Fruit fly (Drosophila melanogaster) whole organism, embryonic: ENCODE data around the gene CG5509.

Source experiments
- Asciz ChIP-seq: fragments of 200-800 bp; sonication (Bioruptor generic); optimal IDR thresholded peaks from 2 replicates; lab custom pipeline; 2017; ENCODE audit warnings: missing biosample characterization, mild to moderate bottlenecking, missing genetic modification characterization, missing genetic modification reagents
- CG1024 ChIP-seq: fragments of 200-800 bp; sonication (Bioruptor generic); IDR thresholded peaks from 2 replicates; pipeline ENCODE4 v1.3.6; 2022; ENCODE audit warnings: missing biosample characterization, missing genetic modification characterization
- CG10267 ChIP-seq: fragments of 200-800 bp; sonication (Bioruptor generic); optimal IDR thresholded peaks from 2 replicates; lab custom pipeline; 2018; ENCODE audit warnings: missing biosample characterization, mild to moderate bottlenecking, missing genetic modification characterization, moderate library complexity
- CG11560 ChIP-seq: fragments of 200-800 bp; sonication (Bioruptor generic); IDR thresholded peaks from 3 replicates; pipeline ENCODE4 v1.3.6; 2022; ENCODE audit warnings: missing biosample characterization, missing genetic modification characterization
- CG12659 ChIP-seq: fragments of 200-800 bp; sonication (Bioruptor generic); optimal IDR thresholded peaks from 3 replicates; lab custom pipeline; 2017; ENCODE audit warnings: mild to moderate bottlenecking, missing biosample characterization, missing genetic modification reagents, missing genetic modification characterization
- CG12942 ChIP-seq: fragments of 200-800 bp; sonication (Bioruptor generic); optimal IDR thresholded peaks from 3 replicates; lab custom pipeline; 2016; ENCODE audit warnings: missing biosample characterization, missing genetic modification characterization
- CG13123 ChIP-seq: fragments of 200-800 bp; sonication (Bioruptor generic); optimal IDR thresholded peaks from 2 replicates; lab custom pipeline; 2016; ENCODE audit warnings: missing biosample characterization, missing genetic modification characterization
- CG14860 ChIP-seq: fragments of 200-800 bp; sonication (Bioruptor generic); IDR thresholded peaks from 3 replicates; pipeline ENCODE4 v1.3.6; 2022; ENCODE audit warnings: missing biosample characterization, missing genetic modification characterization; ENCODE audit not compliant: partially characterized antibody
- CG16779 ChIP-seq: fragments of 200-800 bp; sonication (Bioruptor generic); IDR thresholded peaks from 2 replicates; pipeline ENCODE4 v1.3.6; 2022; ENCODE audit warnings: missing biosample characterization, missing genetic modification characterization
- CG17361 ChIP-seq: fragments of 200-800 bp; sonication (Bioruptor generic); IDR thresholded peaks from 3 replicates; pipeline ENCODE4 v1.3.6; 2022; ENCODE audit warnings: missing biosample characterization, missing genetic modification characterization
- CG17385 ChIP-seq: fragments of 200-800 bp; sonication (Bioruptor generic); optimal IDR thresholded peaks from 3 replicates; lab custom pipeline; 2018; ENCODE audit warnings: missing biosample characterization, mild to moderate bottlenecking, missing genetic modification characterization
- CG18011 ChIP-seq: fragments of 200-800 bp; sonication (Bioruptor generic); optimal IDR thresholded peaks from 2 replicates; lab custom pipeline; 2017; ENCODE audit warnings: missing biosample characterization, missing genetic modification characterization, mild to moderate bottlenecking, moderate library complexity, missing genotype
- CG18262 ChIP-seq: fragments of 200-800 bp; optimal IDR thresholded peaks from 3 replicates; lab custom pipeline; 2019; ENCODE audit warnings: missing biosample characterization, mild to moderate bottlenecking, missing genetic modification characterization, moderate library complexity
- CG2678 ChIP-seq: fragments of 200-800 bp; sonication (Bioruptor generic); optimal IDR thresholded peaks from 3 replicates; lab custom pipeline; 2019; ENCODE audit warnings: missing biosample characterization, mild to moderate bottlenecking, missing genetic modification characterization, moderate library complexity
- CG31224 ChIP-seq: fragments of 200-800 bp; sonication (Bioruptor generic); IDR thresholded peaks from 2 replicates; pipeline ENCODE4 v1.3.6; 2022; ENCODE audit warnings: missing biosample characterization, missing genetic modification characterization
- CG34422 ChIP-seq: fragments of 200-800 bp; sonication (Bioruptor generic); IDR thresholded peaks from 3 replicates; pipeline ENCODE4 v1.3.6; 2022; ENCODE audit warnings: missing biosample characterization, missing genetic modification characterization
- CG42726 ChIP-seq: fragments of 200-800 bp; sonication (Bioruptor generic); IDR thresholded peaks from 2 replicates; pipeline ENCODE4 v1.3.6; 2022; ENCODE audit warnings: missing biosample characterization, missing genetic modification characterization; ENCODE audit not compliant: partially characterized antibody
- CG4424 ChIP-seq: fragments of 200-800 bp; sonication (Bioruptor generic); optimal IDR thresholded peaks from 3 replicates; lab custom pipeline; 2016; ENCODE audit warnings: missing biosample characterization, missing genetic modification characterization
- CG6689 ChIP-seq: fragments of 200-800 bp; sonication (Bioruptor generic); IDR thresholded peaks from 2 replicates; pipeline ENCODE4 v1.3.6; 2022; ENCODE audit warnings: missing biosample characterization, missing genetic modification characterization
- CG7839 ChIP-seq: fragments of 200-800 bp; sonication (Bioruptor generic); optimal IDR thresholded peaks from 3 replicates; lab custom pipeline; 2018; ENCODE audit warnings: missing biosample characterization, mild to moderate bottlenecking, missing genetic modification characterization, moderate library complexity
- CG8290 ChIP-seq, 3 experiments: fragments of 200-800 bp; sonication (Bioruptor generic); optimal IDR thresholded peaks; 2 replicates each; lab custom pipeline; 2016 to 2019; ENCODE audit warnings: missing biosample characterization in 3 of 3, missing genetic modification characterization in 3 of 3, mild to moderate bottlenecking in 2 of 3, moderate library complexity in 1 of 3
- CG8765 ChIP-seq: fragments of 200-800 bp; sonication (Bioruptor generic); IDR thresholded peaks from 2 replicates; pipeline ENCODE4 v1.3.6; 2022; ENCODE audit warnings: missing biosample characterization, missing genetic modification characterization
- CG9797 ChIP-seq: fragments of 200-800 bp; sonication (Bioruptor generic); optimal IDR thresholded peaks from 3 replicates; lab custom pipeline; 2018; ENCODE audit warnings: missing biosample characterization, mild to moderate bottlenecking, missing genetic modification characterization
- CG9932 ChIP-seq: fragments of 200-800 bp; sonication (Bioruptor generic); IDR thresholded peaks from 2 replicates; pipeline ENCODE4 v1.3.6; 2022; ENCODE audit warnings: missing biosample characterization, missing genetic modification characterization
- Dref ChIP-seq: fragments of 200-800 bp; sonication (Bioruptor generic); IDR thresholded peaks from 2 replicates; pipeline ENCODE4 v1.3.6; 2022; ENCODE audit warnings: missing biosample characterization, missing genetic modification characterization
- E2f1 ChIP-seq: fragments of 200-800 bp; sonication (Bioruptor generic); IDR thresholded peaks from 2 replicates; pipeline ENCODE4 v1.3.6; 2022; ENCODE audit warnings: missing biosample characterization, missing genetic modification characterization
- E2f2 ChIP-seq: fragments of 200-800 bp; sonication (Bioruptor generic); IDR thresholded peaks from 2 replicates; pipeline ENCODE4 v1.3.6; 2022; ENCODE audit warnings: missing biosample characterization, missing genetic modification characterization
- Ets65A ChIP-seq: fragments of 200-800 bp; sonication (Bioruptor generic); peaks from one replicate; lab custom pipeline; 2016; ENCODE audit warnings: missing biosample characterization, missing genetic modification characterization
- Gug ChIP-seq: fragments of 200-800 bp; sonication (Bioruptor generic); IDR thresholded peaks from 4 replicates; pipeline ENCODE4 v1.3.6; 2022; ENCODE audit warnings: missing biosample characterization, missing genetic modification characterization
- H2.0 ChIP-seq: fragments of 200-800 bp; sonication (Bioruptor generic); IDR thresholded peaks from 2 replicates; pipeline ENCODE4 v1.3.6; 2022; ENCODE audit warnings: missing biosample characterization, missing genetic modification characterization
- Hsf ChIP-seq: fragments of 200-800 bp; sonication (Bioruptor generic); optimal IDR thresholded peaks from 3 replicates; lab custom pipeline; 2016; ENCODE audit warnings: missing biosample characterization, missing genetic modification characterization
- Lim3 ChIP-seq: fragments of 200-800 bp; sonication (Bioruptor generic); IDR thresholded peaks from 2 replicates; pipeline ENCODE4 v1.3.6; 2022; ENCODE audit warnings: missing biosample characterization, missing genetic modification characterization
- PHDP ChIP-seq: fragments of 200-800 bp; sonication (Bioruptor generic); optimal IDR thresholded peaks from 3 replicates; lab custom pipeline; 2018; ENCODE audit warnings: missing biosample characterization, mild to moderate bottlenecking, missing genetic modification characterization, moderate library complexity
- Side ChIP-seq: fragments of 200-800 bp; sonication (Bioruptor generic); optimal IDR thresholded peaks from 2 replicates; lab custom pipeline; 2016; ENCODE audit warnings: missing biosample characterization, missing genetic modification characterization
- Xbp1 ChIP-seq: fragments of 200-800 bp; sonication (Bioruptor generic); optimal IDR thresholded peaks from 3 replicates; lab custom pipeline; 2016; ENCODE audit warnings: missing biosample characterization, mild to moderate bottlenecking, missing genetic modification characterization
- ato ChIP-seq: fragments of 200-800 bp; sonication (Bioruptor generic); IDR thresholded peaks from 2 replicates; pipeline ENCODE4 v1.3.6; 2022; ENCODE audit warnings: missing biosample characterization, missing genetic modification characterization; ENCODE audit not compliant: partially characterized antibody
- esg ChIP-seq: fragments of 200-800 bp; sonication (Bioruptor generic); conservative IDR thresholded peaks from 2 replicates; pipeline ENCODE4 v1.3.6; 2022; ENCODE audit warnings: missing biosample characterization, missing genetic modification characterization
- ewg ChIP-seq: fragments of 200-800 bp; sonication (Bioruptor generic); optimal IDR thresholded peaks from 3 replicates; lab custom pipeline; 2017; ENCODE audit warnings: mild to moderate bottlenecking, missing biosample characterization, missing genetic modification reagents, missing genetic modification characterization
- fu2 ChIP-seq: fragments of 200-800 bp; sonication (Bioruptor generic); optimal IDR thresholded peaks from 2 replicates; lab custom pipeline; 2016; ENCODE audit warnings: missing biosample characterization, missing genetic modification characterization
- ham ChIP-seq: fragments of 200-800 bp; sonication (Bioruptor generic); IDR thresholded peaks from 2 replicates; pipeline ENCODE4 v1.3.6; 2022; ENCODE audit warnings: missing biosample characterization, missing genetic modification characterization
- hbn ChIP-seq: fragments of 200-800 bp; sonication (Bioruptor generic); IDR thresholded peaks from 2 replicates; pipeline ENCODE4 v1.3.6; 2022; ENCODE audit warnings: missing biosample characterization, missing genetic modification characterization; ENCODE audit not compliant: partially characterized antibody
- onecut ChIP-seq: fragments of 200-800 bp; sonication (Bioruptor generic); IDR thresholded peaks from 2 replicates; pipeline ENCODE4 v1.3.6; 2022; ENCODE audit warnings: missing biosample characterization, missing genetic modification characterization
- otp ChIP-seq: fragments of 200-800 bp; sonication (Bioruptor generic); IDR thresholded peaks from 3 replicates; pipeline ENCODE4, ENCODE4 v1.3.6; 2022; ENCODE audit warnings: missing biosample characterization, missing genetic modification characterization
- sd ChIP-seq: fragments of 200-800 bp; sonication (Bioruptor generic); optimal IDR thresholded peaks from 3 replicates; lab custom pipeline; 2018; ENCODE audit warnings: missing biosample characterization, mild to moderate bottlenecking, missing genetic modification characterization, moderate library complexity
- shn ChIP-seq: fragments of 200-800 bp; sonication (Bioruptor generic); optimal IDR thresholded peaks from 3 replicates; lab custom pipeline; 2016; ENCODE audit warnings: missing biosample characterization, missing genetic modification characterization
- so ChIP-seq: fragments of 200-800 bp; sonication (Bioruptor generic); IDR thresholded peaks from 3 replicates; pipeline ENCODE4 v1.3.6; 2022; ENCODE audit warnings: missing biosample characterization, missing genetic modification characterization
- ssp ChIP-seq: fragments of 200-800 bp; sonication (Bioruptor generic); IDR thresholded peaks from 2 replicates; pipeline ENCODE4 v1.3.6; 2022; ENCODE audit warnings: missing biosample characterization, missing genetic modification characterization
- stwl ChIP-seq: fragments of 200-800 bp; sonication (Bioruptor generic); optimal IDR thresholded peaks from 3 replicates; lab custom pipeline; 2018; ENCODE audit warnings: missing biosample characterization, mild to moderate bottlenecking, missing genetic modification characterization, moderate library complexity
- tio ChIP-seq: fragments of 200-800 bp; sonication (Bioruptor generic); optimal IDR thresholded peaks from 2 replicates; lab custom pipeline; 2017; ENCODE audit warnings: missing biosample characterization, missing genetic modification characterization, inconsistent platforms
- tll ChIP-seq, 2 experiments: fragments of 200-800 bp in 1 of 2; fragments of >200 bp in 1 of 2; sonication (Bioruptor generic) in 1 of 2; optimal IDR thresholded peaks; 2 replicates each; lab custom pipeline; 2017 to 2019; ENCODE audit warnings: missing biosample characterization in 2 of 2, missing genetic modification characterization in 2 of 2, mild to moderate bottlenecking in 1 of 2, moderate library complexity in 1 of 2

Gene CG5509

dm6 chr3R:12422379-12422975, 29.8 kb upstream of the CG5509 start, which contains the start of the genes Scgbeta and CG17202 (continued):
- TF ChIP-seq hbn (GFP tag; lab: Robert Waterston, UW), result no peak
- TF ChIP-seq CG17385 (GFP tag; lab: Kevin White, UChicago), result no peak
- TF ChIP-seq E2f1 (GFP tag; lab: Robert Waterston, UW), result no peak
- no peak for TF ChIP-seq Asciz (GFP tag; lab: Kevin White, UChicago)
- no peak for TF ChIP-seq tio (GFP tag; lab: Kevin White, UChicago)
- no peak for TF ChIP-seq CG13123 (GFP tag; lab: Kevin White, UChicago)
- no peak for TF ChIP-seq CG10267 (tag; lab: Kevin White, UChicago)
- TF ChIP-seq Dref (GFP tag; lab: Robert Waterston, UW), result peak; percentile 45; the same call in 1 of the 2 replicates
- TF ChIP-seq CG9797 (GFP tag; lab: Kevin White, UChicago), result peak; percentile 79
- TF ChIP-seq PHDP (tag; lab: Kevin White, UChicago), result no peak
- TF ChIP-seq esg (GFP tag; lab: Robert Waterston, UW), result no peak
- no peak for TF ChIP-seq CG12942 (GFP tag; lab: Kevin White, UChicago)
- TF ChIP-seq CG34422 (GFP tag; lab: Robert Waterston, UW), result no peak
- TF ChIP-seq Xbp1, result peak; percentile 41
- TF ChIP-seq CG12659 (GFP tag; lab: Kevin White, UChicago), result peak; percentile 44
- TF ChIP-seq CG8765 (GFP tag; lab: Robert Waterston, UW), result no peak
- peak; percentile 72 for TF ChIP-seq E2f2
- no peak for TF ChIP-seq CG31224
- no peak for TF ChIP-seq CG2678 (tag; lab: Kevin White, UChicago)
- no peak for TF ChIP-seq CG14860 (GFP tag; lab: Robert Waterston, UW)
- TF ChIP-seq Lim3 (GFP tag; lab: Robert Waterston, UW), result no peak
- TF ChIP-seq CG16779 (GFP tag; lab: Robert Waterston, UW), result no peak
- peak; percentile 11 for TF ChIP-seq Side
- TF ChIP-seq CG9932 (GFP tag; lab: Robert Waterston, UW), result peak; percentile 56
- peak; percentile 49 for TF ChIP-seq Ets65A (GFP tag; lab: Kevin White, UChicago)
- no peak for TF ChIP-seq ssp (GFP tag; lab: Robert Waterston, UW)
- no peak for TF ChIP-seq CG6689 (GFP tag; lab: Robert Waterston, UW)
- TF ChIP-seq CG8290 (GFP tag; optimal IDR thresholded peaks at IDR 0.05; lab: Kevin White, UChicago), result no peak
- TF ChIP-seq CG8290 (tag; optimal IDR thresholded peaks at IDR 0.05; lab: Kevin White, UChicago), result no peak
- peak; percentile 38 for TF ChIP-seq fu2 (GFP tag; lab: Kevin White, UChicago)
- TF ChIP-seq ham (GFP tag; lab: Robert Waterston, UW), result no peak
- no peak for TF ChIP-seq sd (tag; lab: Kevin White, UChicago)
- TF ChIP-seq CG11560 (tag; lab: Robert Waterston, UW), result no peak
- peak; percentile 92 for TF ChIP-seq ewg
- no peak for TF ChIP-seq CG1024 (GFP tag; lab: Robert Waterston, UW)
- peak; percentile 41 for TF ChIP-seq stwl
- TF ChIP-seq H2.0, result no peak
- no peak for TF ChIP-seq ato (GFP tag; lab: Robert Waterston, UW)
- TF ChIP-seq CG17361 (GFP tag; lab: Robert Waterston, UW), result no peak
- TF ChIP-seq CG18011 (GFP tag; lab: Kevin White, UChicago), result no peak
- TF ChIP-seq CG4424 (GFP tag; lab: Kevin White, UChicago), result no peak
- peak in 1 of 2 experiments; percentile 44 for TF ChIP-seq tll (GFP tag; optimal IDR thresholded peaks at IDR 0.05; lab: Kevin White, UChicago)
- peak; percentile 37; the same call in 1 of the 3 replicates for TF ChIP-seq otp (GFP tag; lab: Robert Waterston, UW)
- TF ChIP-seq shn (GFP tag; lab: Kevin White, UChicago), result no peak
- TF ChIP-seq Hsf, result peak; percentile 17
- no peak for TF ChIP-seq CG18262
- no peak for TF ChIP-seq CG7839
- TF ChIP-seq so (GFP tag; lab: Robert Waterston, UW), result 0 out of 3 replicates have a peak, but pooled peaks have one; percentile 35
- TF ChIP-seq onecut (GFP tag; lab: Robert Waterston, UW), result peak; percentile 29
- TF ChIP-seq Gug (GFP tag; lab: Robert Waterston, UW), result no peak
- no peak for TF ChIP-seq CG42726 (GFP tag; lab: Robert Waterston, UW)
